Fruit fly (Drosophila melanogaster): ENCODE measurements around the gene CG32432.

DNA sequence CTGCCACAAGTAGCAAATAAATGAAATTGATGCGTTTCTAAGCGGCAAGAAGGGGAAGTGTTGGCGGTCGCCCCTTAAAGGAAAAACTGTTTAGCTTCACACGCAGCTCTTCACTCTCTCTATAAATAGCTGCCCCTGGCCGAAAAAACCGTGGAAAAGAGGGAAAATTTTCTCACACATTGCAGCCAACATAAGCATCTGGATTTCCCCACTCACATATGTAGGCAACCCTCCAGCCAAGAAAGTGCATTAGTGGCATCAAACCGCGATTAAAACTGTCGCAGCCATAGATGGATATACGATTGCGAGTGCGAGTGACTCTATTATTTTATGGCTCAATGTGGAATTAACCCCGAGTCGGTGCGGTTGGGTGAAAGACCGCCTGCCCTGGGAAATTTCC, 47.6 kb upstream of the CG32432 start:
- TF ChIP-seq acj6 (GFP tag; optimal IDR thresholded peaks at IDR 0.05) (no peak), Eip75B (GFP tag; optimal IDR thresholded peaks at IDR 0.05) (no peak), CG34406 (GFP tag; optimal IDR thresholded peaks at IDR 0.05) (no peak), CG6792 (GFP tag; optimal IDR thresholded peaks at IDR 0.05) (no peak), esn (GFP tag; optimal IDR thresholded peaks at IDR 0.05) (no peak), Eip78C (GFP tag) (no peak), CG32006 (GFP tag; optimal IDR thresholded peaks at IDR 0.05) (no peak), salr (GFP tag; optimal IDR thresholded peaks at IDR 0.05) (no peak), CG7368 (GFP tag; optimal IDR thresholded peaks at IDR 0.05) (no peak), CG6808 (GFP tag; optimal IDR thresholded peaks at IDR 0.05) (no peak), CG3919 (GFP tag; optimal IDR thresholded peaks at IDR 0.05) (no peak), vri (GFP tag; optimal IDR thresholded peaks at IDR 0.05) (no peak), CG4318 (GFP tag; optimal IDR thresholded peaks at IDR 0.05) (no peak)

Measured in whole organism, prepupa.